Worm (Caenorhabditis elegans) whole organism, young adult: ENCODE results near the gene K09F6.10.

Source experiments
- egl-18 ChIP-seq: fragments of 200-800 bp; sonication (Bioruptor generic); IDR thresholded peaks from 2 replicates; pipeline ENCODE4 v1.3.6; 2022; ENCODE audit warnings: missing genetic modification reagents, missing genetic modification characterization, missing compliant biosample characterization
- ztf-22 ChIP-seq: fragments of 200-800 bp; sonication (Bioruptor generic); optimal IDR thresholded peaks from 2 replicates; lab custom pipeline; 2018; ENCODE audit warnings: mild to moderate bottlenecking, missing genetic modification characterization, moderate library complexity, missing compliant biosample characterization

DNA sequence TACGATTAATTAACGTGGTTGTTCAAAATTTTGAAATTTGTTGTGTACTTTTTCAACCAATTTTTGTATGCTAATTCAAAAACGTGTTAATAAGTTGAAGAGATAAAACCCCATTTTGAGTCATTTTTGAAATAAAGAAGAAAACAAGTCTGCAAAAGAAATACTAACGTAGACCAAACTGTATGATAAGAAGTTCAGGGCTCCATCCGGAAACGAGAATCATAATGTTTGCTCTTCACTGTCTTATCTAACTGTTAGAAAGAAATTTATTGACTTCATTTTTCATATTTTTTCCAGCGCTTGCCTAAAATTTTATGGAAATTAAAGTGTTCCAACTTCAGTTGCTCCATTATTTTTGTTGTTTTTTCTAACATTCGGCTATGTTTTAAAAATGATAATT is 16.8 kb upstream of the K09F6.10 start:
- TF ChIP-seq ztf-22 (GFP tag; lab: Kevin White, UChicago): no peak
- no peak for TF ChIP-seq egl-18 (GFP tag; lab: Robert Waterston, UW)
